In genomic region chrIV:2408437-2408836, ce11 we compare ENCODE assay signal across 4 worm cellular contexts.
TF ChIP-seq lines count a peak whose summit lies in the region.

No protein-coding gene starts in this region.

TF ChIP-seq in whole organism, L2 larva, 48 proteins besides CTCF, POLR2A, EP300 and RAD21 (continues in another document):
- no peak for TF ChIP-seq nhr-10 (tag; optimal IDR thresholded peaks at IDR 0.05; lab: Kevin White, UChicago)
- peak; percentile 7 for TF ChIP-seq snpc-4 (tag; optimal IDR thresholded peaks at IDR 0.05; lab: Kevin White, UChicago)
- peak; percentile 85 for TF ChIP-seq gmeb-1 (tag; optimal IDR thresholded peaks at IDR 0.05; lab: Kevin White, UChicago)
- TF ChIP-seq nhr-23 (tag; optimal IDR thresholded peaks at IDR 0.05; lab: Kevin White, UChicago): no peak
- peak; percentile 1 for TF ChIP-seq mab-5 (tag; optimal IDR thresholded peaks at IDR 0.05; lab: Kevin White, UChicago)
- peak; percentile 93 for TF ChIP-seq lin-13 (GFP tag; optimal IDR thresholded peaks at IDR 0.05; lab: Kevin White, UChicago)
- peak; percentile 94 for TF ChIP-seq unc-55 (GFP tag; optimal IDR thresholded peaks at IDR 0.05; lab: Kevin White, UChicago)
- peak; percentile 88 for TF ChIP-seq crh-2 (tag; optimal IDR thresholded peaks at IDR 0.05; lab: Kevin White, UChicago)
- TF ChIP-seq ztf-4 (tag; optimal IDR thresholded peaks at IDR 0.05; lab: Kevin White, UChicago): peak; percentile 58
- TF ChIP-seq lin-11 (tag; optimal IDR thresholded peaks at IDR 0.05; lab: Kevin White, UChicago): peak; percentile 65
- peak; percentile 86 for TF ChIP-seq nhr-129 (tag; optimal IDR thresholded peaks at IDR 0.05; lab: Kevin White, UChicago)
- TF ChIP-seq fos-1 (tag; optimal IDR thresholded peaks at IDR 0.05; lab: Kevin White, UChicago): peak; percentile 80
- TF ChIP-seq egl-27 (tag; optimal IDR thresholded peaks at IDR 0.05; lab: Kevin White, UChicago): peak; percentile 32
- peak in 1 of 2 experiments; percentile 41 for TF ChIP-seq mdl-1 (tag; optimal IDR thresholded peaks at IDR 0.05; lab: Kevin White, UChicago)
- TF ChIP-seq alr-1 (tag; optimal IDR thresholded peaks at IDR 0.05; lab: Kevin White, UChicago): no peak
- peak; percentile 46 for TF ChIP-seq zag-1 (tag; optimal IDR thresholded peaks at IDR 0.05; lab: Kevin White, UChicago)
- TF ChIP-seq Y55F3AM.14 (GFP tag; optimal IDR thresholded peaks at IDR 0.05; lab: Kevin White, UChicago): peak; percentile 80
- TF ChIP-seq sem-4 (tag; optimal IDR thresholded peaks at IDR 0.05; lab: Kevin White, UChicago): peak; percentile 29
- TF ChIP-seq ceh-82 (tag; optimal IDR thresholded peaks at IDR 0.05; lab: Kevin White, UChicago): peak; percentile 45
- TF ChIP-seq lsy-2 (tag; optimal IDR thresholded peaks at IDR 0.05; lab: Kevin White, UChicago): peak; percentile 70 to 80
- TF ChIP-seq sma-3 (GFP tag; optimal IDR thresholded peaks at IDR 0.05; lab: Kevin White, UChicago): peak; percentile 73
- peak; percentile 78 for TF ChIP-seq F13H6.1 (tag; optimal IDR thresholded peaks at IDR 0.05; lab: Kevin White, UChicago)
- TF ChIP-seq ztf-11 (tag; optimal IDR thresholded peaks at IDR 0.05; lab: Kevin White, UChicago): peak; percentile 28

TF ChIP-seq in whole organism, L4 larva, 104 proteins besides CTCF, POLR2A, EP300 and RAD21 (continues in another document):
- peak; percentile 59 for TF ChIP-seq F10B5.3 (tag; optimal IDR thresholded peaks at IDR 0.05; lab: Kevin White, UChicago)
- peak; percentile 94 for TF ChIP-seq ctbp-1 (GFP tag; IDR thresholded peaks at IDR 0.05; lab: Robert Waterston, UW)
- TF ChIP-seq nhr-77 (tag; optimal IDR thresholded peaks at IDR 0.05; lab: Kevin White, UChicago): peak; percentile 47
- TF ChIP-seq nhr-25 (tag; optimal IDR thresholded peaks at IDR 0.05; lab: Kevin White, UChicago; ENCODE audit: borderline replicate concordance, insufficient read depth): peak; percentile 6
- peak; percentile 81 for TF ChIP-seq nhr-102 (tag; optimal IDR thresholded peaks at IDR 0.05; lab: Kevin White, UChicago)
- peak; percentile 60; the same call in 1 of the 2 replicates for TF ChIP-seq lin-29 (GFP tag; IDR thresholded peaks at IDR 0.05; lab: Robert Waterston, UW)
- peak; percentile 78; the same call in 1 of the 2 replicates for TF ChIP-seq mdt-29 (GFP tag; IDR thresholded peaks at IDR 0.05; lab: Robert Waterston, UW)
- peak; percentile 61; the same call in 1 of the 2 replicates for TF ChIP-seq dmd-9 (GFP tag; IDR thresholded peaks at IDR 0.05; lab: Robert Waterston, UW)
- TF ChIP-seq ceh-20 (GFP tag; IDR thresholded peaks at IDR 0.05; lab: Robert Waterston, UW): peak; percentile 21; the same call in 1 of the 2 replicates
- peak; percentile 70 for TF ChIP-seq mxl-3 (GFP tag; optimal IDR thresholded peaks at IDR 0.05; lab: Kevin White, UChicago)
- peak; percentile 75 for TF ChIP-seq nhr-6 (tag; optimal IDR thresholded peaks at IDR 0.05; lab: Kevin White, UChicago)
- TF ChIP-seq nhr-41 (GFP tag; IDR thresholded peaks at IDR 0.05; lab: Robert Waterston, UW): peak; percentile 55; the same call in 1 of the 2 replicates
- no peak for TF ChIP-seq lin-39 (tag; optimal IDR thresholded peaks at IDR 0.05; lab: Kevin White, UChicago)
- no peak for TF ChIP-seq daf-19 (GFP tag; conservative IDR thresholded peaks at IDR 0.05; lab: Robert Waterston, UW)
- TF ChIP-seq hif-1 (tag; optimal IDR thresholded peaks at IDR 0.05; lab: Kevin White, UChicago): peak in 1 of 2 experiments; percentile 69
- TF ChIP-seq ZK546.5 (tag; optimal IDR thresholded peaks at IDR 0.05; lab: Kevin White, UChicago): peak in 1 of 2 experiments; percentile 4
- TF ChIP-seq lim-7 (GFP tag; IDR thresholded peaks at IDR 0.05; lab: Robert Waterston, UW): peak; percentile 79
- TF ChIP-seq aly-2 (tag; optimal IDR thresholded peaks at IDR 0.05; lab: Kevin White, UChicago): no peak
- no peak for TF ChIP-seq pqm-1 (tag; optimal IDR thresholded peaks at IDR 0.05; lab: Kevin White, UChicago)
- no peak for TF ChIP-seq skn-1 (tag; optimal IDR thresholded peaks at IDR 0.05; lab: Kevin White, UChicago)
- peak; percentile 97 for TF ChIP-seq aha-1 (tag; lab: Kevin White, UChicago)
- peak; percentile 77 for TF ChIP-seq ceh-44 (GFP tag; IDR thresholded peaks at IDR 0.05; lab: Robert Waterston, UW)
- TF ChIP-seq egl-27 (tag; optimal IDR thresholded peaks at IDR 0.05; lab: Kevin White, UChicago): no peak

TF ChIP-seq in whole organism, late embryonic, 69 proteins besides CTCF, POLR2A, EP300 and RAD21 (continues in another document):
- TF ChIP-seq eyg-1 (tag; optimal IDR thresholded peaks at IDR 0.05; lab: Kevin White, UChicago) (peak; percentile 94), ztf-16 (tag; optimal IDR thresholded peaks at IDR 0.05; lab: Kevin White, UChicago) (peak; percentile 85), odd-2 (tag; optimal IDR thresholded peaks at IDR 0.05; lab: Kevin White, UChicago) (peak; percentile 72), nhr-232 (tag; optimal IDR thresholded peaks at IDR 0.05; lab: Kevin White, UChicago) (peak; percentile 75), ama-1 (optimal IDR thresholded peaks at IDR 0.05; lab: Kevin White, UChicago) (no peak), elt-2 (tag; optimal IDR thresholded peaks at IDR 0.05; lab: Kevin White, UChicago) (peak; percentile 92), ceh-9 (tag; optimal IDR thresholded peaks at IDR 0.05; lab: Kevin White, UChicago) (peak; percentile 1), unc-3 (GFP tag; conservative IDR thresholded peaks at IDR 0.05; lab: Robert Waterston, UW) (peak; percentile 85), unc-3 (tag; optimal IDR thresholded peaks at IDR 0.05; lab: Kevin White, UChicago) (peak; percentile 79), ceh-48 (tag; optimal IDR thresholded peaks at IDR 0.05; lab: Kevin White, UChicago) (peak; percentile 70), sox-4 (tag; optimal IDR thresholded peaks at IDR 0.05; lab: Kevin White, UChicago) (peak; percentile 81), dve-1 (tag; optimal IDR thresholded peaks at IDR 0.05; lab: Kevin White, UChicago) (peak; percentile 89), Y22D7AL.16 (tag; optimal IDR thresholded peaks at IDR 0.05; lab: Kevin White, UChicago) (peak; percentile 76), ets-4 (tag; optimal IDR thresholded peaks at IDR 0.05; lab: Kevin White, UChicago) (peak; percentile 43), pqm-1 (tag; optimal IDR thresholded peaks at IDR 0.05; lab: Kevin White, UChicago) (peak; percentile 83), mec-3 (tag; optimal IDR thresholded peaks at IDR 0.05; lab: Kevin White, UChicago; ENCODE audit: borderline replicate concordance) (peak; percentile 66), madf-2 (tag; optimal IDR thresholded peaks at IDR 0.05; lab: Kevin White, UChicago) (peak; percentile 77), fax-1 (tag; optimal IDR thresholded peaks at IDR 0.05; lab: Kevin White, UChicago) (peak; percentile 81), gmeb-2 (tag; optimal IDR thresholded peaks at IDR 0.05; lab: Kevin White, UChicago) (peak; percentile 85), fkh-6 (tag; optimal IDR thresholded peaks at IDR 0.05; lab: Kevin White, UChicago) (peak; percentile 85), ahr-1 (tag; optimal IDR thresholded peaks at IDR 0.05; lab: Kevin White, UChicago) (peak; percentile 67), hlh-15 (tag; optimal IDR thresholded peaks at IDR 0.05; lab: Kevin White, UChicago) (peak; percentile 72), hlh-6 (tag; optimal IDR thresholded peaks at IDR 0.05; lab: Kevin White, UChicago) (peak; percentile 93), ceh-22 (tag; optimal IDR thresholded peaks at IDR 0.05; lab: Kevin White, UChicago) (peak; percentile 61), nhr-11 (tag; optimal IDR thresholded peaks at IDR 0.05; lab: Kevin White, UChicago) (no peak)

TF ChIP-seq in whole organism, mixed stage, embryonic, 35 proteins besides CTCF, POLR2A, EP300 and RAD21 (continues in another document):
- TF ChIP-seq hlh-1 (tag; optimal IDR thresholded peaks at IDR 0.05; lab: Kevin White, UChicago): peak; percentile 95
- no peak for TF ChIP-seq snpc-4 (tag; optimal IDR thresholded peaks at IDR 0.05; lab: Kevin White, UChicago)
- peak; percentile 95 for TF ChIP-seq drap-1 (GFP tag; optimal IDR thresholded peaks at IDR 0.05; lab: Kevin White, UChicago)
- no peak for TF ChIP-seq blmp-1 (tag; optimal IDR thresholded peaks at IDR 0.05; lab: Kevin White, UChicago)
- TF ChIP-seq sem-2 (GFP tag; optimal IDR thresholded peaks at IDR 0.05; lab: Kevin White, UChicago): peak; percentile 90
- peak; percentile 96 for TF ChIP-seq sptf-1 (tag; optimal IDR thresholded peaks at IDR 0.05; lab: Kevin White, UChicago)
- peak; percentile 79 for TF ChIP-seq ztf-11 (tag; optimal IDR thresholded peaks at IDR 0.05; lab: Kevin White, UChicago)
- TF ChIP-seq elt-1 (tag; optimal IDR thresholded peaks at IDR 0.05; lab: Kevin White, UChicago; ENCODE audit: borderline replicate concordance, insufficient read depth): no peak
- TF ChIP-seq nhr-237 (tag; optimal IDR thresholded peaks at IDR 0.05; lab: Kevin White, UChicago): peak; percentile 51
- peak; percentile 75 for TF ChIP-seq bed-3 (GFP tag; optimal IDR thresholded peaks at IDR 0.05; lab: Kevin White, UChicago)
- TF ChIP-seq ceh-43 (GFP tag; optimal IDR thresholded peaks at IDR 0.05; lab: Kevin White, UChicago): peak; percentile 89
- peak; percentile 46 for TF ChIP-seq nhr-12 (tag; optimal IDR thresholded peaks at IDR 0.05; lab: Kevin White, UChicago)
- TF ChIP-seq nhr-76 (tag; optimal IDR thresholded peaks at IDR 0.05; lab: Kevin White, UChicago): no peak
- TF ChIP-seq tbx-8 (GFP tag; optimal IDR thresholded peaks at IDR 0.05; lab: Kevin White, UChicago): peak; percentile 80
- TF ChIP-seq zip-8 (tag; optimal IDR thresholded peaks at IDR 0.05; lab: Kevin White, UChicago): no peak
- TF ChIP-seq unc-62 (GFP tag; optimal IDR thresholded peaks at IDR 0.05; lab: Kevin White, UChicago): peak; percentile 65
- no peak for TF ChIP-seq unc-39 (tag; optimal IDR thresholded peaks at IDR 0.05; lab: Kevin White, UChicago)
- peak; percentile 95 for TF ChIP-seq M03D4.4 (tag; optimal IDR thresholded peaks at IDR 0.05; lab: Kevin White, UChicago)
- TF ChIP-seq mab-5 (tag; optimal IDR thresholded peaks at IDR 0.05; lab: Kevin White, UChicago): peak; percentile 63
- peak; percentile 72 for TF ChIP-seq mep-1 (tag; optimal IDR thresholded peaks at IDR 0.05; lab: Kevin White, UChicago)
- peak; percentile 65 for TF ChIP-seq lsy-2 (tag; optimal IDR thresholded peaks at IDR 0.05; lab: Kevin White, UChicago)
- peak; percentile 61 for TF ChIP-seq lin-13 (tag; optimal IDR thresholded peaks at IDR 0.05; lab: Kevin White, UChicago)
- TF ChIP-seq ceh-39 (tag; optimal IDR thresholded peaks at IDR 0.05; lab: Kevin White, UChicago): peak; percentile 34
- TF ChIP-seq unc-120 (tag; optimal IDR thresholded peaks at IDR 0.05; lab: Kevin White, UChicago; ENCODE audit: poor library complexity, severe bottlenecking): peak; percentile 83
- TF ChIP-seq cnd-1 (tag; optimal IDR thresholded peaks at IDR 0.05; lab: Kevin White, UChicago): peak; percentile 97
- peak; percentile 42 for TF ChIP-seq pha-4 (tag; optimal IDR thresholded peaks at IDR 0.05; lab: Kevin White, UChicago)
- peak; percentile 96 for TF ChIP-seq ham-2 (GFP tag; optimal IDR thresholded peaks at IDR 0.05; lab: Kevin White, UChicago)
- TF ChIP-seq lin-32 (GFP tag; optimal IDR thresholded peaks at IDR 0.05; lab: Kevin White, UChicago): peak; percentile 98
- peak; percentile 95 for TF ChIP-seq ceh-83 (GFP tag; optimal IDR thresholded peaks at IDR 0.05; lab: Kevin White, UChicago)
